Worm (Caenorhabditis elegans) whole organism, midembryonic: ENCODE data around the gene Y66C5A.1.

Experiments
- T22C8.4 ChIP-seq: fragments of 200-800 bp; sonication (Bioruptor generic); IDR thresholded peaks from 2 replicates; pipeline ENCODE4 v1.3.6; 2022; ENCODE audit warnings: missing genetic modification characterization, missing compliant biosample characterization
- cog-1 ChIP-seq: sonication (generic microtip); optimal IDR thresholded peaks from 2 replicates; lab custom pipeline; 2016; ENCODE audit warnings: missing genetic modification characterization, missing compliant biosample characterization
- flt-1 ChIP-seq: fragments of 200-800 bp; sonication (Bioruptor generic); IDR thresholded peaks from 2 replicates; pipeline ENCODE4 v1.3.6; 2022; ENCODE audit warnings: missing genetic modification characterization, missing compliant biosample characterization
- klf-2 ChIP-seq: fragments of 200-800 bp; sonication (Bioruptor generic); conservative IDR thresholded peaks from 2 replicates; pipeline ENCODE4 v1.3.6; 2022; ENCODE audit warnings: missing genetic modification reagents, missing genetic modification characterization, missing compliant biosample characterization
- med-1 ChIP-seq: sonication (generic microtip); optimal IDR thresholded peaks from 2 replicates; lab custom pipeline; 2017; ENCODE audit warnings: missing genetic modification characterization, mild to moderate bottlenecking, missing compliant biosample characterization, antibody characterized with exemption, missing genetic modification reagents; ENCODE audit not compliant: insufficient read depth
- ref-1 ChIP-seq: fragments of 200-800 bp; sonication (Bioruptor generic); conservative IDR thresholded peaks from 2 replicates; pipeline ENCODE4 v1.3.6; 2022; ENCODE audit warnings: missing genetic modification reagents, missing genetic modification characterization, missing compliant biosample characterization
- tab-1 ChIP-seq: fragments of 200-800 bp; sonication (Bioruptor generic); IDR thresholded peaks from 2 replicates; pipeline ENCODE4 v1.3.6; 2022; ENCODE audit warnings: missing genetic modification characterization, missing compliant biosample characterization
- ztf-23 ChIP-seq: fragments of 200-800 bp; sonication (Bioruptor generic); IDR thresholded peaks from 2 replicates; pipeline ENCODE4 v1.3.6; 2022; ENCODE audit warnings: missing genetic modification reagents, missing genetic modification characterization, missing compliant biosample characterization
- ztf-29 ChIP-seq: fragments of 200-800 bp; sonication (Bioruptor generic); IDR thresholded peaks from 2 replicates; pipeline ENCODE4 v1.3.6; 2022; ENCODE audit warnings: missing genetic modification reagents, missing genetic modification characterization, missing compliant biosample characterization

- TF ChIP-seq klf-2 (GFP tag; lab: Robert Waterston, UW), result no peak
- no peak for TF ChIP-seq flt-1 (GFP tag; lab: Robert Waterston, UW)
- TF ChIP-seq tab-1 (GFP tag; lab: Robert Waterston, UW), result no peak
- TF ChIP-seq med-1 (GFP tag; lab: Kevin White, UChicago), result no peak
- no peak for TF ChIP-seq ref-1 (GFP tag; lab: Robert Waterston, UW)
- no peak for TF ChIP-seq ztf-29 (GFP tag; lab: Robert Waterston, UW)
- TF ChIP-seq T22C8.4 (GFP tag; lab: Robert Waterston, UW), result no peak
- no peak for TF ChIP-seq cog-1 (tag; lab: Kevin White, UChicago)
- TF ChIP-seq ztf-23 (GFP tag; lab: Robert Waterston, UW), result no peak
Measured at ce11 chrX:14442321-14442720, 13.0 kb downstream of the Y66C5A.1 start, which contains the start of gene F23D12.3.
